Worm (Caenorhabditis elegans) whole organism, L1 larva: ENCODE results near the gene ZC449.8.

Experiments used
- aly-2 ChIP-seq: fragments of 150-350 bp; optimal IDR thresholded peaks from 2 replicates; lab custom pipeline; 2014; ENCODE audit warnings: missing biosample characterization, missing genetic modification characterization
- blmp-1 ChIP-seq: fragments of 150-350 bp; optimal IDR thresholded peaks from 2 replicates; lab custom pipeline; 2014; ENCODE audit warnings: missing biosample characterization, missing genetic modification characterization
- ceh-8 ChIP-seq: fragments of 200-800 bp; sonication (Bioruptor generic); optimal IDR thresholded peaks from 2 replicates; lab custom pipeline; 2018; ENCODE audit warnings: mild to moderate bottlenecking, missing genetic modification characterization, moderate library complexity, missing compliant biosample characterization
- ceh-90 ChIP-seq: sonication (generic microtip); optimal IDR thresholded peaks from 2 replicates; lab custom pipeline; 2016; ENCODE audit warnings: missing genetic modification characterization, missing compliant biosample characterization
- ces-1 ChIP-seq: fragments of 150-350 bp; optimal IDR thresholded peaks from 2 replicates; lab custom pipeline; 2014; ENCODE audit warnings: missing biosample characterization, missing genetic modification reagents, missing genetic modification characterization
- dpl-1 ChIP-seq, 3 experiments: fragments of 150-350 bp in 2 of 3; sonication (generic microtip) in 1 of 3; optimal IDR thresholded peaks; 2 replicates each; lab custom pipeline; 2014 to 2017; ENCODE audit warnings: missing biosample characterization in 3 of 3, missing genetic modification characterization in 3 of 3, missing genetic modification reagents in 3 of 3
- dsc-1 ChIP-seq: sonication (generic microtip); optimal IDR thresholded peaks from 2 replicates; lab custom pipeline; 2016; ENCODE audit warnings: mild to moderate bottlenecking, missing genetic modification characterization, missing compliant biosample characterization
- efl-3 ChIP-seq: fragments of 200-800 bp; sonication (Bioruptor generic); optimal IDR thresholded peaks from 2 replicates; lab custom pipeline; 2018; ENCODE audit warnings: mild to moderate bottlenecking, missing genetic modification characterization, missing compliant biosample characterization
- egl-27 ChIP-seq, 2 experiments: fragments of 150-350 bp in 1 of 2; sonication (generic microtip); optimal IDR thresholded peaks; 3 replicates each; lab custom pipeline; 2017 to 2018; ENCODE audit warnings: missing biosample characterization in 2 of 2, missing genetic modification characterization in 2 of 2, missing genetic modification reagents in 2 of 2
- elt-3 ChIP-seq, 6 experiments: fragments of 150-350 bp in 1 of 6; sonication (generic microtip); optimal IDR thresholded peaks; 2 replicates each; lab custom pipeline; 2017 to 2018; ENCODE audit warnings: missing biosample characterization in 6 of 6, missing genetic modification characterization in 6 of 6, inconsistent platforms in 1 of 6
- ets-5 ChIP-seq: fragments of 200-800 bp; sonication (Bioruptor generic); IDR thresholded peaks from 2 replicates; pipeline ENCODE4 v1.3.6; 2022; ENCODE audit warnings: missing genetic modification characterization, missing compliant biosample characterization
- hlh-17 ChIP-seq: fragments of 200-800 bp; sonication (Bioruptor generic); optimal IDR thresholded peaks from 2 replicates; lab custom pipeline; 2018; ENCODE audit warnings: missing genetic modification characterization, mild to moderate bottlenecking, missing compliant biosample characterization, moderate library complexity, borderline replicate concordance
- hlh-4 ChIP-seq: sonication (generic microtip); optimal IDR thresholded peaks from 2 replicates; lab custom pipeline; 2016; ENCODE audit warnings: mild to moderate bottlenecking, missing genetic modification characterization, missing compliant biosample characterization
- isw-1 ChIP-seq: fragments of 200-800 bp; sonication (Bioruptor generic); IDR thresholded peaks from 2 replicates; pipeline ENCODE4 v1.3.6; 2022; ENCODE audit warnings: missing genetic modification characterization, missing compliant biosample characterization
- lin-15B ChIP-seq: fragments of 150-350 bp; sonication (generic microtip); optimal IDR thresholded peaks from 3 replicates; lab custom pipeline; 2014; ENCODE audit warnings: missing biosample characterization, missing genetic modification characterization
- lin-35 ChIP-seq, 2 experiments: fragments of 150-350 bp; optimal IDR thresholded peaks; 2 replicates each; lab custom pipeline; 2014; ENCODE audit warnings: missing biosample characterization in 2 of 2, missing genetic modification characterization in 2 of 2, missing genetic modification reagents in 2 of 2
- lin-39 ChIP-seq: fragments of 150-350 bp; optimal IDR thresholded peaks from 2 replicates; lab custom pipeline; 2014; ENCODE audit warnings: missing biosample characterization, missing genetic modification reagents, missing genetic modification characterization
- mab-9 ChIP-seq: fragments of 200-800 bp; sonication (Bioruptor generic); IDR thresholded peaks from 2 replicates; pipeline ENCODE4 v1.3.6; 2022; ENCODE audit warnings: missing genetic modification reagents, missing genetic modification characterization, missing compliant biosample characterization
- mef-2 ChIP-seq: fragments of 150-350 bp; optimal IDR thresholded peaks from 2 replicates; lab custom pipeline; 2014; ENCODE audit warnings: missing biosample characterization, missing genetic modification characterization
- nhr-11 ChIP-seq: fragments of 150-350 bp; optimal IDR thresholded peaks from 2 replicates; lab custom pipeline; 2014; ENCODE audit warnings: missing biosample characterization, missing genetic modification characterization
- nhr-19 ChIP-seq: fragments of 200-800 bp; sonication (Bioruptor generic); conservative IDR thresholded peaks from 2 replicates; pipeline ENCODE4 v1.3.6; 2022; ENCODE audit warnings: missing genetic modification characterization, missing compliant biosample characterization
- nhr-20 ChIP-seq: sonication (generic microtip); optimal IDR thresholded peaks from 2 replicates; lab custom pipeline; 2016; ENCODE audit warnings: mild to moderate bottlenecking, missing genetic modification characterization, missing compliant biosample characterization
- nhr-77 ChIP-seq: fragments of 150-350 bp; optimal IDR thresholded peaks from 2 replicates; lab custom pipeline; 2014; ENCODE audit warnings: missing biosample characterization, missing genetic modification characterization
- nhr-84 ChIP-seq: sonication (generic microtip); optimal IDR thresholded peaks from 2 replicates; lab custom pipeline; 2017; ENCODE audit warnings: missing biosample characterization, missing genetic modification characterization
- pag-3 ChIP-seq: sonication (generic microtip); optimal IDR thresholded peaks from 2 replicates; lab custom pipeline; 2017; ENCODE audit warnings: missing genetic modification characterization, mild to moderate bottlenecking, missing compliant biosample characterization, antibody characterized with exemption, borderline replicate concordance; ENCODE audit not compliant: insufficient read depth
- pax-3 ChIP-seq: fragments of 200-800 bp; sonication (Bioruptor generic); optimal IDR thresholded peaks from 2 replicates; lab custom pipeline; 2018; ENCODE audit warnings: mild to moderate bottlenecking, missing genetic modification characterization, moderate library complexity, missing compliant biosample characterization
- sox-4 ChIP-seq: sonication (generic microtip); optimal IDR thresholded peaks from 2 replicates; lab custom pipeline; 2016; ENCODE audit warnings: missing genetic modification characterization, missing compliant biosample characterization
- sup-37 ChIP-seq: fragments of 200-800 bp; sonication (Bioruptor generic); optimal IDR thresholded peaks from 2 replicates; lab custom pipeline; 2018; ENCODE audit warnings: mild to moderate bottlenecking, missing genetic modification characterization, missing compliant biosample characterization
- tbx-2 ChIP-seq: sonication (generic microtip); optimal IDR thresholded peaks from 2 replicates; lab custom pipeline; 2016; ENCODE audit warnings: missing genetic modification characterization, missing compliant biosample characterization
- unc-86 ChIP-seq: sonication (generic microtip); optimal IDR thresholded peaks from 2 replicates; lab custom pipeline; 2016; ENCODE audit warnings: missing genetic modification characterization, missing compliant biosample characterization
- vab-15 ChIP-seq: sonication (generic microtip); optimal IDR thresholded peaks from 2 replicates; lab custom pipeline; 2017; ENCODE audit warnings: missing genotype, mild to moderate bottlenecking, missing genetic modification characterization, missing compliant biosample characterization
- ztf-11 ChIP-seq, 2 experiments: sonication (generic microtip); optimal IDR thresholded peaks; 2 replicates each; lab custom pipeline; 2016 to 2017; ENCODE audit warnings: missing genetic modification characterization in 2 of 2, missing biosample characterization in 1 of 2, missing compliant biosample characterization in 1 of 2

The ZC449.8 gene

DNA sequence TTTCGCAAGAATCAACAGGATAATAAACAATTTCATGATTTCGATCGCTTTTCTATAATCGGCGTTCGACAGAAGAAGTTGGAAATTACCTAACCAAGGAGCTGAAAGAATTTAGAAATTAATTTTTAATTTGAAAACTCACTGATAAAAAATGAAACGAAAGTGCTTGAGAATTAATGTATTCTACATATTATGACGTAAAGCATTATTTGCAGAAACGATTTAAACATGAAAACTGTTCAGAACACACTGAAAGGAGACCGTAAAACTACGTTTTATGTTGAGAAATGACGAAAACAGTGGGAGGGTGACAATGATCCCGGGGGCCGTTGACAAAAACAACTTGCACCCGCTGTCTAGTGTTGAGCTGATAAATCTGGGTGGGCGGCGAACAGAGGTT is 21.8 kb downstream of the ZC449.8 start, which contains the start of gene ZC449.5:
Gene ZC449.5, minus strand, starts transcription at position 101 of the 400 bp plus-strand sequence.
- TF ChIP-seq nhr-77 (tag; lab: Kevin White, UChicago) (no peak), ets-5 (no peak), lin-39 (tag; lab: Kevin White, UChicago) (no peak), mef-2 (tag; lab: Kevin White, UChicago) (no peak), egl-27 (tag; optimal IDR thresholded peaks at IDR 0.05; lab: Kevin White, UChicago) (no peak), ceh-90 (tag; lab: Kevin White, UChicago) (no peak), hlh-4 (tag; lab: Kevin White, UChicago) (no peak), nhr-84 (tag; lab: Kevin White, UChicago) (no peak), sup-37 (no peak), dsc-1 (tag; lab: Kevin White, UChicago) (no peak), hlh-17 (GFP tag; lab: Kevin White, UChicago) (no peak), pag-3 (tag; lab: Kevin White, UChicago) (no peak), mab-9 (GFP tag; lab: Robert Waterston, UW) (no peak), efl-3 (no peak), isw-1 (no peak), lin-15B (no peak), aly-2 (tag; lab: Kevin White, UChicago) (no peak), nhr-20 (tag; lab: Kevin White, UChicago) (no peak)

DNA sequence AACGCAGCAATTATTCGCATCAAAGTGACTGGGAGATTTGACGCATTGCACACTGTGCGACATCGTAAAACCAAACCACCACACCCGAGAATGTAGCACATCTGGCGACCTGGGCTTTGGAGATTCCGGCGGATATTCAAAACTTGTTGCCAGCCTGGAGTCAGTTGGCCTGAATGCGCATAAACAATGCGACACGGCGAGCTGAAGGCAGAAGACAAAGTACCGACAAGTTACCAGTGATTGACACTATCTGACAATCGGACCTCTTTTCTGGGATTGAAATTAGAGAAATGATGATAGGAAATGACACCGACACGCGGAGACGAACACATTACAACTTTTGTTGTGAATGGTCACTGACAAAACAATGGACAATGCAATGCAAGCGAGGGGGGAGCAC is 22.9 kb downstream of the ZC449.8 start:
- no peak for TF ChIP-seq dpl-1 (GFP tag; optimal IDR thresholded peaks at IDR 0.05; lab: Kevin White, UChicago)
- no peak for TF ChIP-seq vab-15 (tag; lab: Kevin White, UChicago)
- TF ChIP-seq ces-1 (GFP tag; lab: Kevin White, UChicago): no peak
- no peak for TF ChIP-seq sox-4 (tag; lab: Kevin White, UChicago)
- TF ChIP-seq tbx-2 (tag; lab: Kevin White, UChicago): no peak
- no peak for TF ChIP-seq lin-35 (GFP tag; optimal IDR thresholded peaks at IDR 0.05; lab: Kevin White, UChicago)
- no peak for TF ChIP-seq sup-37
- TF ChIP-seq pax-3 (tag; lab: Kevin White, UChicago): no peak

DNA sequence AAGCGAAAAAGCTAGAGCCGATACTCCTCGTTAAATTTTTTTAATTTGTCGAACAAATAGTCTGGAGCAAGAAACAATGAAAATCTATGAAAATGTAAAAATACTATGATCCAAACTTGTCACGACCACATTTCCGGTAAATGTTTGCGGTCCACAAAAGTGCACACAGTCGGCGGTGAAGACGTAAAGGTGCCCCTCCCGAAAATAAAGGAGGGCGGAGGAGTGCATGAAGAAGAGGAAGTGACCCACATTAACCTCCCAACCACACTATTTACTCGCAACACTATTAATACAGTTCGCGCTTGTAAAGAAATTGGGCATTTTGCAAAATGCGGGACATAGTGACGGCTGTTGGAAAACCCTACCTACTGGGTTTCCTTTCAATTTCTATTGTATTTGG is 24.2 kb downstream of the ZC449.8 start:
- TF ChIP-seq blmp-1 (tag; lab: Kevin White, UChicago) (no peak), unc-86 (tag; lab: Kevin White, UChicago) (no peak), dsc-1 (tag; lab: Kevin White, UChicago) (no peak), efl-3 (no peak), elt-3 (tag; optimal IDR thresholded peaks at IDR 0.05; lab: Kevin White, UChicago) (no peak), nhr-11 (no peak), isw-1 (no peak), ceh-90 (tag; lab: Kevin White, UChicago) (no peak), lin-35 (GFP tag; optimal IDR thresholded peaks at IDR 0.05; lab: Kevin White, UChicago) (no peak), dpl-1 (GFP tag; optimal IDR thresholded peaks at IDR 0.05; lab: Kevin White, UChicago) (no peak)
- TF ChIP-seq, all 84 proteins: peak for 0

DNA sequence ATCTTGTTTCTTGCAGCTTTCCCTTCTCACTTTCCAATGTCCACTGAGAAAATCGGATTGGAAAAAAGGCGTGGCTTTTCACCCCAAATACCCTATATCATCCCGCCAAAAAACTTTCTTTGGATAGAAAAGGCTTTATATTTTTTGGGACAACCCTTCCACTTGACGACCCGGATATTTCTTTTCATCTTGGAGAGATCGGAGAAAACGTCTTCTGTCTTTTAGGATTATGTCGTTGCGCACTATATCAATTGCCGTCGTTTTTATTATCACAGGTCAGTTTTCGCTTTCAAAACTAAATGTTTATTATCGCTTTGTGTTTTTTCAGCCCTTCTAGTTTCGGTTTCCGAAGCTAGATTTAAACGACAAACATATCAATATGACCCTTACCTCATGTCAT is 28.0 kb downstream of the ZC449.8 start, which contains the start of gene Y64H9A.2:
Gene Y64H9A.2, plus strand, starts transcription at position 90 of the 400 bp plus-strand sequence.
- TF ChIP-seq nhr-19 (GFP tag; lab: Robert Waterston, UW): no peak
- TF ChIP-seq blmp-1 (tag; lab: Kevin White, UChicago): peak; percentile 91

DNA sequence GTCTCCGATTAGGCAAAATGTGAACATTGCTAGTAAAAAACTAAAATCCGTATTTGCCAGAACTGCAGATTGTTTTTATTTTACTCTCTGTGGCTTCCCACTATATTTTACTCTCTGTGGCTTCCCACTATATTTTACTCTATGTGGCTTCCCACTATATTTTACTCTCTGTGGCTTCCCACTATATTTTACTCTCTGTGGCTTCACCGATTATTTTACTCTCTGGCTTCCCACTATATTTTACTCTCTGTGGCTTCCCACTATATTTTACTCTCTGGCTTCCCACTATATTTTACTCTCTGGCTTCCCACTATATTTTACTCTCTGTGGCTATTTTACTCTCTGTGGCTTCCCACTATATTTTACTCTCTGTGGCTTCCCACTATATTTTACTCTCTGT is 40.3 kb downstream of the ZC449.8 start:
- TF ChIP-seq ztf-11 (tag; optimal IDR thresholded peaks at IDR 0.05; lab: Kevin White, UChicago) (peak in 1 of 2 experiments; percentile 21), ceh-8 (GFP tag; lab: Kevin White, UChicago) (peak; percentile 81)
